Worm (Caenorhabditis elegans): ENCODE results near the gene mrpl-42.

DNA sequence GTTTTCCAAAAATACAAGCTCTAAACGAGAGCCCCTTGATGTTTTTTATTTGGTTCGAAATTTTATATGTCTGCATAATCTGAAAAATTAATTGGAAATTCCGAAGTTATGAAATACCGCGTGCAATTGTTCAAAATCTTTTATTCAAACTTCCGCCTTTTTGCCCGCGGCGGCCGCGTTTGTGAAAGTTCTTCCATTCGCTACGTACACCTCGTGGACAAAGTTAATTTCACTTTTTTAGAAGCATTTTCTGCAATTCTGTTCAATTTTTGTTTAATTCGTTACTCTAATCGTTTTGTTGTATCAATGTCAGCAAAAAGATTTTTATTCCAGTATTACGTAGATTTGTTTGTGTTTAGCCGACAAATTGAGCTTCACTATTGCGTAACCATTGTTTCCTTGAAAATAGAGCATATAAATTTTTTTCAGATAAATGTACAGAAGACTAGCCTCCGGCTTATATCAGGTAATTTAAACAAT lies 20.0 kb downstream of the mrpl-42 start, which contains the start of gene mppb-1:
- no peak for TF ChIP-seq skn-1 (tag; optimal IDR thresholded peaks at IDR 0.05)
- TF ChIP-seq pha-4 (GFP tag; IDR thresholded peaks at IDR 0.05), result peak; percentile 62; the same call in 1 of the 2 replicates
- TF ChIP-seq pha-4 (tag; optimal IDR thresholded peaks at IDR 0.05), result peak; percentile 15
- no peak for TF ChIP-seq lin-15B (tag; optimal IDR thresholded peaks at IDR 0.05)
- peak; percentile 55 for TF ChIP-seq nhr-28 (tag; optimal IDR thresholded peaks at IDR 0.05)
- no peak for TF ChIP-seq fos-1 (tag; optimal IDR thresholded peaks at IDR 0.05)

All from whole organism, L4 larva.